Worm (Caenorhabditis elegans) whole organism, young adult: ENCODE measurements around the gene B0334.20.

Source experiments
- F57A8.1 ChIP-seq: fragments of 200-800 bp; sonication (Bioruptor generic); optimal IDR thresholded peaks from 2 replicates; lab custom pipeline; 2018; ENCODE audit warnings: mild to moderate bottlenecking, missing genetic modification characterization, moderate library complexity, missing compliant biosample characterization
- Y67H2A.10 ChIP-seq: fragments of 200-800 bp; sonication (Bioruptor generic); conservative IDR thresholded peaks from 2 replicates; pipeline ENCODE4 v1.3.6; 2022; ENCODE audit warnings: missing genetic modification reagents, missing genetic modification characterization, missing compliant biosample characterization
- ama-1 ChIP-seq, 3 experiments: fragments of 150-350 bp in 1 of 3; sonication (generic microtip) in 2 of 3; optimal IDR thresholded peaks; 2 replicates each; lab custom pipeline; 2014 to 2018; ENCODE audit warnings: missing biosample characterization in 2 of 3, missing genetic modification characterization in 2 of 3, missing genetic modification reagents in 2 of 3
- gei-17 ChIP-seq: fragments of 200-800 bp; sonication (Bioruptor generic); optimal IDR thresholded peaks from 2 replicates; lab custom pipeline; 2018; ENCODE audit warnings: mild to moderate bottlenecking, missing genetic modification characterization, missing compliant biosample characterization
- lsy-27 ChIP-seq: sonication (generic microtip); optimal IDR thresholded peaks from 2 replicates; lab custom pipeline; 2017; ENCODE audit warnings: missing genetic modification characterization, mild to moderate bottlenecking, missing compliant biosample characterization, antibody characterized with exemption, missing genotype, borderline replicate concordance; ENCODE audit not compliant: insufficient read depth
- mcd-1 ChIP-seq: fragments of 200-800 bp; sonication (Bioruptor generic); IDR thresholded peaks from 2 replicates; pipeline ENCODE4 v1.3.6; 2022; ENCODE audit warnings: missing genetic modification reagents, missing genetic modification characterization, missing compliant biosample characterization
- pha-4 ChIP-seq: fragments of 150-350 bp; sonication (generic microtip); optimal IDR thresholded peaks from 2 replicates; lab custom pipeline; 2014; ENCODE audit warnings: missing biosample characterization, missing genetic modification reagents, missing genetic modification characterization
- snpc-4 ChIP-seq, 5 experiments: fragments of 150-350 bp in 1 of 5; sonication (generic microtip) in 4 of 5; optimal IDR thresholded peaks; 2 replicates each; lab custom pipeline; 2014 to 2018; ENCODE audit warnings: missing genetic modification characterization in 5 of 5, missing biosample characterization in 3 of 5, antibody characterized with exemption in 2 of 5, mild to moderate bottlenecking in 2 of 5, missing compliant biosample characterization in 2 of 5, missing genotype in 2 of 5, moderate library complexity in 2 of 5, missing genetic modification reagents in 1 of 5
- tlf-1 ChIP-seq: fragments of 200-800 bp; sonication (Bioruptor generic); optimal IDR thresholded peaks from 2 replicates; lab custom pipeline; 2018; ENCODE audit warnings: mild to moderate bottlenecking, missing genetic modification characterization, missing compliant biosample characterization
- unc-130 ChIP-seq: sonication (generic microtip); optimal IDR thresholded peaks from 2 replicates; lab custom pipeline; 2016; ENCODE audit warnings: missing genetic modification reagents, missing genetic modification characterization, missing compliant biosample characterization
- ztf-3 ChIP-seq: fragments of 200-800 bp; sonication (Bioruptor generic); optimal IDR thresholded peaks from 2 replicates; lab custom pipeline; 2018; ENCODE audit warnings: mild to moderate bottlenecking, missing genetic modification characterization, missing compliant biosample characterization

DNA sequence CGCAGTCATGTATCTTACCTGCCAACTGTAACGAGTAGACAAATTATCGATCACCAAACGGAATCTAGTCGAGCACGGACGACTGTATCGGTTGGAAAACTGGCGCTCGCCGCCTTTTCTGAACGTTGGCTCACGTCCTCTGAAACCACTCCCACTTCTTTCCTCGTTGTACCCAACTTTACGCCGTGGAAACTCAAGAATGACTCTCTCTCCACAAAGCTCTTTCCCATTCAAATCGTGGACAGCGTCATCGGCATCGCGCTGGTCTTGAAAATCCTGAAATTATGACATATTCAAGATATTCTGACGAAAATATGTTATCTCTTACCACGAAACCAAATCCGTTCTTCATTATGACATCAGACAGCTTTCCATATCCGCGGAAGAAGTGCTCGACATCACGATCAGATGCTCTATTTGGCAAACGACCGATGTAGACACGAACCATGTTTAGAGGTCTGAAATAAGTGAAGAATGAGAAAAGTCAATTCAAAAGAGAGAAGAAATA is 47.7 kb downstream of the B0334.20 start, which contains the start of gene rsp-2:
- no peak for TF ChIP-seq snpc-4 (GFP tag; optimal IDR thresholded peaks at IDR 0.05; lab: Kevin White, UChicago)
- TF ChIP-seq snpc-4 (tag; optimal IDR thresholded peaks at IDR 0.05; lab: Kevin White, UChicago): no peak
- TF ChIP-seq F57A8.1 (GFP tag; lab: Kevin White, UChicago): no peak
- no peak for TF ChIP-seq ztf-3 (GFP tag; lab: Kevin White, UChicago)
- TF ChIP-seq Y67H2A.10: no peak
- no peak for TF ChIP-seq unc-130
- no peak for TF ChIP-seq pha-4
- TF ChIP-seq ama-1 (optimal IDR thresholded peaks at IDR 0.05; lab: Kevin White, UChicago): no peak
- no peak for TF ChIP-seq ama-1 (GFP tag; optimal IDR thresholded peaks at IDR 0.05; lab: Kevin White, UChicago)
- no peak for TF ChIP-seq tlf-1 (GFP tag; lab: Kevin White, UChicago)
- TF ChIP-seq mcd-1 (GFP tag; lab: Robert Waterston, UW): no peak
- TF ChIP-seq lsy-27 (tag; lab: Kevin White, UChicago): no peak
- no peak for TF ChIP-seq gei-17 (GFP tag; lab: Kevin White, UChicago)
